Worm (Caenorhabditis elegans) whole organism, young adult: Measurements from ENCODE around the gene F22F4.4.

Experiments used
- D2030.7 ChIP-seq: fragments of 200-800 bp; sonication (Bioruptor generic); IDR thresholded peaks from 2 replicates; pipeline ENCODE4 v1.3.6; 2022; ENCODE audit warnings: missing genetic modification reagents, missing genetic modification characterization, missing compliant biosample characterization
- F10E7.11 ChIP-seq: sonication (generic microtip); optimal IDR thresholded peaks from 2 replicates; lab custom pipeline; 2017; ENCODE audit warnings: mild to moderate bottlenecking, missing genetic modification characterization, moderate library complexity, missing compliant biosample characterization
- F37B4.10 ChIP-seq: fragments of 200-800 bp; sonication (Bioruptor generic); IDR thresholded peaks from 2 replicates; pipeline ENCODE4 v1.3.6; 2022; ENCODE audit warnings: missing genetic modification characterization, missing compliant biosample characterization
- F52B5.7 ChIP-seq: sonication (generic microtip); optimal IDR thresholded peaks from 2 replicates; lab custom pipeline; 2016; ENCODE audit warnings: mild to moderate bottlenecking, missing genetic modification characterization, missing compliant biosample characterization
- K12H6.12 ChIP-seq: fragments of 200-800 bp; sonication (Bioruptor generic); optimal IDR thresholded peaks from 2 replicates; lab custom pipeline; 2018; ENCODE audit warnings: mild to moderate bottlenecking, missing genetic modification characterization, missing compliant biosample characterization
- Y56A3A.18 ChIP-seq: fragments of 200-800 bp; sonication (Bioruptor generic); IDR thresholded peaks from 2 replicates; pipeline ENCODE4 v1.3.6; 2022; ENCODE audit warnings: missing genetic modification reagents, missing genetic modification characterization, missing compliant biosample characterization
- Y67H2A.10 ChIP-seq: fragments of 200-800 bp; sonication (Bioruptor generic); conservative IDR thresholded peaks from 2 replicates; pipeline ENCODE4 v1.3.6; 2022; ENCODE audit warnings: missing genetic modification reagents, missing genetic modification characterization, missing compliant biosample characterization
- ama-1 ChIP-seq, 3 experiments: fragments of 150-350 bp in 1 of 3; sonication (generic microtip) in 2 of 3; optimal IDR thresholded peaks; 2 replicates each; lab custom pipeline; 2014 to 2018; ENCODE audit warnings: missing biosample characterization in 2 of 3, missing genetic modification characterization in 2 of 3, missing genetic modification reagents in 2 of 3
- atf-7 ChIP-seq: sonication (generic microtip); optimal IDR thresholded peaks from 2 replicates; lab custom pipeline; 2017; ENCODE audit warnings: mild to moderate bottlenecking, missing genetic modification characterization, missing compliant biosample characterization
- bed-2 ChIP-seq: fragments of 200-800 bp; sonication (Bioruptor generic); IDR thresholded peaks from 2 replicates; pipeline ENCODE4 v1.3.6; 2022; ENCODE audit warnings: missing genetic modification reagents, missing genetic modification characterization, missing compliant biosample characterization
- ccch-3 ChIP-seq: fragments of 200-800 bp; sonication (Bioruptor generic); optimal IDR thresholded peaks from 2 replicates; lab custom pipeline; 2018; ENCODE audit warnings: mild to moderate bottlenecking, missing genetic modification characterization, missing compliant biosample characterization
- cebp-1 ChIP-seq, 2 experiments: fragments of 200-800 bp in 1 of 2; sonication (Bioruptor generic) in 1 of 2; sonication (generic microtip) in 1 of 2; IDR thresholded peaks in 1 of 2; optimal IDR thresholded peaks in 1 of 2; 2 replicates each; pipeline versions ENCODE4 v1.3.6 to Lab custom; 2017 to 2022; ENCODE audit warnings: missing compliant biosample characterization in 2 of 2, missing genetic modification characterization in 2 of 2, mild to moderate bottlenecking in 1 of 2, missing genetic modification reagents in 1 of 2, moderate library complexity in 1 of 2
- cebp-2 ChIP-seq: fragments of 200-800 bp; sonication (Bioruptor generic); IDR thresholded peaks from 2 replicates; pipeline ENCODE4 v1.3.6; 2022; ENCODE audit warnings: missing genetic modification characterization, missing compliant biosample characterization
- ceh-40 ChIP-seq: fragments of 200-800 bp; sonication (Bioruptor generic); IDR thresholded peaks from 2 replicates; pipeline ENCODE4 v1.3.6; 2022; ENCODE audit warnings: missing genetic modification characterization, missing compliant biosample characterization
- chd-7 ChIP-seq: sonication (generic microtip); optimal IDR thresholded peaks from 2 replicates; lab custom pipeline; 2016; ENCODE audit warnings: mild to moderate bottlenecking, missing genetic modification characterization, moderate library complexity, missing compliant biosample characterization
- dpl-1 ChIP-seq: fragments of 150-350 bp; optimal IDR thresholded peaks from 2 replicates; lab custom pipeline; 2014; ENCODE audit warnings: missing biosample characterization, missing genetic modification reagents, missing genetic modification characterization
- egl-44 ChIP-seq: fragments of 200-800 bp; sonication (Bioruptor generic); IDR thresholded peaks from 2 replicates; pipeline ENCODE4 v1.3.6; 2022; ENCODE audit warnings: missing genetic modification reagents, missing genetic modification characterization, missing compliant biosample characterization
- fkh-3 ChIP-seq: sonication (generic microtip); optimal IDR thresholded peaks from 2 replicates; lab custom pipeline; 2016; ENCODE audit warnings: mild to moderate bottlenecking, missing genetic modification characterization, missing compliant biosample characterization
- gei-17 ChIP-seq: fragments of 200-800 bp; sonication (Bioruptor generic); optimal IDR thresholded peaks from 2 replicates; lab custom pipeline; 2018; ENCODE audit warnings: mild to moderate bottlenecking, missing genetic modification characterization, missing compliant biosample characterization
- hlh-12 ChIP-seq: sonication (generic microtip); optimal IDR thresholded peaks from 2 replicates; lab custom pipeline; 2016; ENCODE audit warnings: missing genetic modification characterization, missing compliant biosample characterization
- hmg-1.2 ChIP-seq: fragments of 200-800 bp; sonication (Bioruptor generic); IDR thresholded peaks from 2 replicates; pipeline ENCODE4 v1.3.6; 2022; ENCODE audit warnings: missing genetic modification reagents, missing genetic modification characterization, missing compliant biosample characterization
- hmg-20 ChIP-seq: fragments of 200-800 bp; sonication (Bioruptor generic); IDR thresholded peaks from 2 replicates; pipeline ENCODE4 v1.3.6; 2022; ENCODE audit warnings: missing genetic modification reagents, missing genetic modification characterization, missing compliant biosample characterization
- lag-1 ChIP-seq: fragments of 200-800 bp; sonication (Bioruptor generic); IDR thresholded peaks from 2 replicates; pipeline ENCODE4 v1.3.6; 2022; ENCODE audit warnings: missing genetic modification reagents, missing genetic modification characterization, missing compliant biosample characterization
- lin-40 ChIP-seq: sonication (generic microtip); optimal IDR thresholded peaks from 2 replicates; lab custom pipeline; 2016; ENCODE audit warnings: missing genetic modification characterization, mild to moderate bottlenecking, missing compliant biosample characterization, missing genotype, missing genetic modification reagents
- lsy-27 ChIP-seq: sonication (generic microtip); optimal IDR thresholded peaks from 2 replicates; lab custom pipeline; 2017; ENCODE audit warnings: missing genetic modification characterization, mild to moderate bottlenecking, missing compliant biosample characterization, antibody characterized with exemption, missing genotype, borderline replicate concordance; ENCODE audit not compliant: insufficient read depth
- madf-10 ChIP-seq: sonication (generic microtip); optimal IDR thresholded peaks from 2 replicates; lab custom pipeline; 2016; ENCODE audit warnings: mild to moderate bottlenecking, missing genetic modification characterization, missing compliant biosample characterization
- madf-6 ChIP-seq: fragments of 200-800 bp; sonication (Bioruptor generic); IDR thresholded peaks from 2 replicates; pipeline ENCODE4 v1.3.6; 2022; ENCODE audit warnings: missing genetic modification reagents, missing genetic modification characterization, missing compliant biosample characterization
- mel-28 ChIP-seq: sonication (generic microtip); optimal IDR thresholded peaks from 2 replicates; lab custom pipeline; 2016; ENCODE audit warnings: borderline replicate concordance, mild to moderate bottlenecking, missing genetic modification characterization, missing compliant biosample characterization
- nfyb-1 ChIP-seq: fragments of 200-800 bp; sonication (Bioruptor generic); IDR thresholded peaks from 2 replicates; pipeline ENCODE4 v1.3.6; 2022; ENCODE audit warnings: missing genetic modification reagents, missing genetic modification characterization, missing compliant biosample characterization
- nhr-120 ChIP-seq: fragments of 200-800 bp; sonication (Bioruptor generic); IDR thresholded peaks from 2 replicates; pipeline ENCODE4 v1.3.6; 2022; ENCODE audit warnings: missing genetic modification characterization, missing compliant biosample characterization
- nhr-27 ChIP-seq: fragments of 200-800 bp; sonication (Bioruptor generic); optimal IDR thresholded peaks from 2 replicates; lab custom pipeline; 2018; ENCODE audit warnings: mild to moderate bottlenecking, missing genetic modification characterization, moderate library complexity, missing compliant biosample characterization
- nhr-80 ChIP-seq: sonication (generic microtip); optimal IDR thresholded peaks from 2 replicates; lab custom pipeline; 2016; ENCODE audit warnings: missing genetic modification characterization, missing compliant biosample characterization
- pbrm-1 ChIP-seq: fragments of 200-800 bp; sonication (Bioruptor generic); IDR thresholded peaks from 2 replicates; pipeline ENCODE4 v1.3.6; 2022; ENCODE audit warnings: missing genetic modification reagents, missing genetic modification characterization, missing compliant biosample characterization
- pha-4 ChIP-seq: fragments of 150-350 bp; sonication (generic microtip); optimal IDR thresholded peaks from 2 replicates; lab custom pipeline; 2014; ENCODE audit warnings: missing biosample characterization, missing genetic modification reagents, missing genetic modification characterization
- repo-1 ChIP-seq: sonication (generic microtip); optimal IDR thresholded peaks from 2 replicates; lab custom pipeline; 2017; ENCODE audit warnings: mild to moderate bottlenecking, missing genetic modification characterization, missing compliant biosample characterization
- sea-2 ChIP-seq: fragments of 200-800 bp; sonication (Bioruptor generic); IDR thresholded peaks from 2 replicates; pipeline ENCODE4 v1.3.6; 2022; ENCODE audit warnings: missing genetic modification characterization, missing compliant biosample characterization
- tbx-9 ChIP-seq: sonication (generic microtip); optimal IDR thresholded peaks from 2 replicates; lab custom pipeline; 2016; ENCODE audit warnings: borderline replicate concordance, missing genetic modification characterization, inconsistent platforms, missing compliant biosample characterization
- unc-130 ChIP-seq: sonication (generic microtip); optimal IDR thresholded peaks from 2 replicates; lab custom pipeline; 2016; ENCODE audit warnings: missing genetic modification reagents, missing genetic modification characterization, missing compliant biosample characterization
- ztf-25 ChIP-seq: fragments of 200-800 bp; sonication (Bioruptor generic); IDR thresholded peaks from 2 replicates; pipeline ENCODE4 v1.3.6; 2022; ENCODE audit warnings: missing genetic modification reagents, missing genetic modification characterization, missing compliant biosample characterization
- ztf-28 ChIP-seq: fragments of 200-800 bp; sonication (Bioruptor generic); IDR thresholded peaks from 2 replicates; pipeline ENCODE4 v1.3.6; 2022; ENCODE audit warnings: missing genetic modification reagents, missing genetic modification characterization, missing compliant biosample characterization
- ztf-3 ChIP-seq: fragments of 200-800 bp; sonication (Bioruptor generic); optimal IDR thresholded peaks from 2 replicates; lab custom pipeline; 2018; ENCODE audit warnings: mild to moderate bottlenecking, missing genetic modification characterization, missing compliant biosample characterization

Gene F22F4.4

DNA sequence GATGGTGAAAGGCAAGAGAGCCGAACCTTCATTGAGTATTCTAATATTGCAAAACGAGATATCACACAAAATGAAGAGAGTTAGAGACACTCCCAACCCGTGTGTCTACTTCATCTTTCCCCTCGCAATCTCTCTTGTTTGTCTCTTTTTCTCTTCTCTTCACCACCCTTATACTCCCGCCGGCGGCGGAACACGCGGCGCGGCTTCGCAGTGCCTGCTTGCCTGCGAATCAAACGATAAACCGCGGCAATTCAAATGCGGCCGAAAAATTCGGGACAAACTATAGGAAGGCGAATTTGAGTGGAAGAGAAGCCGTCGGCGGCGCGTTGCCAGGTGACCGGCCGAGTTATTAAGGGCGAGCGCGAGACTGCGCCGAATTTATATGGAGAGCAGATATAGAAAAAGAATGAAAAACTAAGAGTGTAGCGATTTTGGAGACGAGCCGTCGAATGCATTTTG lies 16.7 kb downstream of the F22F4.4 start, which contains the start of gene klp-13 (continued):
- TF ChIP-seq fkh-3, result no peak
- TF ChIP-seq pha-4 (tag; lab: Kevin White, UChicago), result no peak
- TF ChIP-seq F37B4.10 (GFP tag; lab: Robert Waterston, UW), result 0 out of 2 replicates have a peak, but pooled peaks have one; percentile 86
- no peak for TF ChIP-seq unc-130 (GFP tag; lab: Kevin White, UChicago)
- peak; percentile 87 for TF ChIP-seq hmg-1.2 (GFP tag; lab: Robert Waterston, UW)
- TF ChIP-seq nfyb-1 (GFP tag; lab: Robert Waterston, UW), result peak; percentile 77
- TF ChIP-seq D2030.7, result no peak
- TF ChIP-seq madf-10 (tag; lab: Kevin White, UChicago), result peak; percentile 98
- TF ChIP-seq lag-1 (GFP tag; lab: Robert Waterston, UW), result no peak
- TF ChIP-seq egl-44, result peak; percentile 41; the same call in 1 of the 2 replicates
- peak; percentile 90 for TF ChIP-seq K12H6.12
- TF ChIP-seq chd-7 (tag; lab: Kevin White, UChicago), result peak; percentile 64
- TF ChIP-seq mel-28, result no peak
- TF ChIP-seq F52B5.7, result no peak
- TF ChIP-seq nhr-27 (tag; lab: Kevin White, UChicago), result no peak
- TF ChIP-seq lsy-27 (tag; lab: Kevin White, UChicago), result no peak
- TF ChIP-seq ztf-28 (GFP tag; lab: Robert Waterston, UW), result no peak
- no peak for TF ChIP-seq bed-2 (GFP tag; lab: Robert Waterston, UW)

- TF ChIP-seq ama-1 (optimal IDR thresholded peaks at IDR 0.05; lab: Kevin White, UChicago) (no peak), ama-1 (GFP tag; optimal IDR thresholded peaks at IDR 0.05; lab: Kevin White, UChicago) (no peak), Y56A3A.18 (GFP tag; lab: Robert Waterston, UW) (no peak), Y67H2A.10 (GFP tag; lab: Robert Waterston, UW) (no peak), ztf-25 (GFP tag; lab: Robert Waterston, UW) (no peak), nhr-80 (tag; lab: Kevin White, UChicago) (no peak), hlh-12 (tag; lab: Kevin White, UChicago) (no peak), F10E7.11 (no peak), pbrm-1 (GFP tag; lab: Robert Waterston, UW) (no peak), hmg-20 (GFP tag; lab: Robert Waterston, UW) (no peak), ztf-3 (GFP tag; lab: Kevin White, UChicago) (no peak), tbx-9 (tag; lab: Kevin White, UChicago) (no peak), gei-17 (GFP tag; lab: Kevin White, UChicago) (no peak), ceh-40 (GFP tag; lab: Robert Waterston, UW) (no peak), sea-2 (no peak), mel-28 (no peak), repo-1 (tag; lab: Kevin White, UChicago) (no peak), ccch-3 (GFP tag; lab: Kevin White, UChicago) (no peak), madf-6 (GFP tag; lab: Robert Waterston, UW) (no peak), nhr-120 (GFP tag; lab: Robert Waterston, UW) (no peak), cebp-2 (GFP tag; lab: Robert Waterston, UW) (no peak)
These were observed 18.1 kb downstream of the F22F4.4 start for ce11 chrX:5983267-5983666.

ce11 chrX:5982799-5983198 lies 18.5 kb downstream of the F22F4.4 start:
- TF ChIP-seq dpl-1 (GFP tag; lab: Kevin White, UChicago), result no peak
- peak; percentile 8 for TF ChIP-seq atf-7 (tag; lab: Kevin White, UChicago)
- TF ChIP-seq lin-40, result peak; percentile 14
- 0 out of 2 replicates have a peak, but pooled peaks have one; percentile 13 for TF ChIP-seq hmg-1.2 (GFP tag; lab: Robert Waterston, UW)
- TF ChIP-seq K12H6.12, result peak; percentile 59
- no peak for TF ChIP-seq cebp-1 (GFP tag; IDR thresholded peaks at IDR 0.05; lab: Robert Waterston, UW)
- peak; percentile 11 for TF ChIP-seq cebp-1 (tag; optimal IDR thresholded peaks at IDR 0.05; lab: Kevin White, UChicago)
- TF ChIP-seq, all 124 proteins: peak for 5
